Fruit fly (Drosophila melanogaster): ENCODE data around the gene CG1116.
A peak's percentile ranks its signal among the peaks of the same experiment; 100 is the strongest.

The CG1116 gene

dm6 chr3R:5205319-5206033, 14.0 kb upstream of the CG1116 start:
- TF ChIP-seq Rx (GFP tag; IDR thresholded peaks at IDR 0.05) (no peak), Hsf (GFP tag; optimal IDR thresholded peaks at IDR 0.05) (no peak), Dip2 (GFP tag; IDR thresholded peaks at IDR 0.05) (no peak), CG7271 (tag; optimal IDR thresholded peaks at IDR 0.05) (no peak), fd102C (GFP tag; optimal IDR thresholded peaks at IDR 0.05) (no peak), mirr (GFP tag; optimal IDR thresholded peaks at IDR 0.05) (no peak), maf-S (GFP tag; optimal IDR thresholded peaks at IDR 0.05) (no peak), caup (GFP tag; optimal IDR thresholded peaks at IDR 0.05; ENCODE audit: severe bottlenecking) (no peak), Ets65A (GFP tag) (peak; percentile 66)

- TF ChIP-seq CG3847 (GFP tag; IDR thresholded peaks at IDR 0.05) (no peak), CG10147 (GFP tag; optimal IDR thresholded peaks at IDR 0.05) (no peak), sens (GFP tag) (peak; percentile 68), grn (GFP tag; optimal IDR thresholded peaks at IDR 0.05) (peak; percentile 98), sd (tag; optimal IDR thresholded peaks at IDR 0.05) (peak; percentile 82), nerfin-2 (GFP tag; IDR thresholded peaks at IDR 0.05; ENCODE audit: partially characterized antibody) (no peak), eve (GFP tag; optimal IDR thresholded peaks at IDR 0.05) (peak in 1 of 2 experiments; percentile 11), CG2199 (GFP tag; IDR thresholded peaks at IDR 0.05) (0 out of 3 replicates have a peak, but pooled peaks have one; percentile 47), kay (GFP tag; optimal IDR thresholded peaks at IDR 0.05) (no peak), CG32532 (GFP tag; IDR thresholded peaks at IDR 0.05) (0 out of 2 replicates have a peak, but pooled peaks have one; percentile 10), Fer1 (GFP tag; optimal IDR thresholded peaks at IDR 0.05) (peak; percentile 9), ab (GFP tag; optimal IDR thresholded peaks at IDR 0.05) (no peak), stc (GFP tag; IDR thresholded peaks at IDR 0.05) (0 out of 2 replicates have a peak, but pooled peaks have one; percentile 22), sob (GFP tag; IDR thresholded peaks at IDR 0.05) (no peak), Lpt (GFP tag; optimal IDR thresholded peaks at IDR 0.05) (no peak), CG8290 (GFP tag; optimal IDR thresholded peaks at IDR 0.05) (peak; percentile 8), CG8290 (tag; optimal IDR thresholded peaks at IDR 0.05) (peak in 1 of 2 experiments; percentile 43), CG12744 (GFP tag; optimal IDR thresholded peaks at IDR 0.05) (no peak), chinmo (GFP tag; IDR thresholded peaks at IDR 0.05; ENCODE audit: partially characterized antibody) (0 out of 4 replicates have a peak, but pooled peaks have one; percentile 59), chm (GFP tag; IDR thresholded peaks at IDR 0.05) (peak; percentile 13; the same call in 1 of the 2 replicates), pros (GFP tag; optimal IDR thresholded peaks at IDR 0.05) (peak; percentile 30), zen (tag; optimal IDR thresholded peaks at IDR 0.05) (peak; percentile 36), Med (GFP tag) (peak; percentile 69), CG12769 (tag; optimal IDR thresholded peaks at IDR 0.05) (peak; percentile 18), CG12071 (GFP tag; optimal IDR thresholded peaks at IDR 0.05) (peak; percentile 37), Awh (GFP tag; IDR thresholded peaks at IDR 0.05) (peak; percentile 67; the same call in 1 of the 2 replicates), org-1 (GFP tag; optimal IDR thresholded peaks at IDR 0.05) (no peak), ATbp (GFP tag; optimal IDR thresholded peaks at IDR 0.05) (peak; percentile 38), gsb-n (tag; optimal IDR thresholded peaks at IDR 0.05) (peak; percentile 28), otp (GFP tag; IDR thresholded peaks at IDR 0.05) (0 out of 3 replicates have a peak, but pooled peaks have one; percentile 13), slbo (GFP tag; IDR thresholded peaks at IDR 0.05) (no peak), CG18764 (GFP tag; optimal IDR thresholded peaks at IDR 0.05) (no peak), CG18599 (GFP tag; optimal IDR thresholded peaks at IDR 0.05) (peak; percentile 1), kni (GFP tag; optimal IDR thresholded peaks at IDR 0.05) (peak; percentile 34), Ptx1 (GFP tag; IDR thresholded peaks at IDR 0.05) (no peak), CG2678 (tag; optimal IDR thresholded peaks at IDR 0.05) (peak; percentile 1)
Observed at dm6 chr3R:5207277-5208114, 12.0 kb upstream of the CG1116 start.
